Worm (Caenorhabditis elegans) whole organism, midembryonic: ENCODE data around the gene F13A2.2.

Experiments used
- T22C8.4 ChIP-seq: fragments of 200-800 bp; sonication (Bioruptor generic); IDR thresholded peaks from 2 replicates; pipeline ENCODE4 v1.3.6; 2022; ENCODE audit warnings: missing genetic modification characterization, missing compliant biosample characterization
- flt-1 ChIP-seq: fragments of 200-800 bp; sonication (Bioruptor generic); IDR thresholded peaks from 2 replicates; pipeline ENCODE4 v1.3.6; 2022; ENCODE audit warnings: missing genetic modification characterization, missing compliant biosample characterization
- klf-2 ChIP-seq: fragments of 200-800 bp; sonication (Bioruptor generic); conservative IDR thresholded peaks from 2 replicates; pipeline ENCODE4 v1.3.6; 2022; ENCODE audit warnings: missing genetic modification reagents, missing genetic modification characterization, missing compliant biosample characterization
- med-1 ChIP-seq: sonication (generic microtip); optimal IDR thresholded peaks from 2 replicates; lab custom pipeline; 2017; ENCODE audit warnings: missing genetic modification characterization, mild to moderate bottlenecking, missing compliant biosample characterization, antibody characterized with exemption, missing genetic modification reagents; ENCODE audit not compliant: insufficient read depth
- tab-1 ChIP-seq: fragments of 200-800 bp; sonication (Bioruptor generic); IDR thresholded peaks from 2 replicates; pipeline ENCODE4 v1.3.6; 2022; ENCODE audit warnings: missing genetic modification characterization, missing compliant biosample characterization
- ztf-23 ChIP-seq: fragments of 200-800 bp; sonication (Bioruptor generic); IDR thresholded peaks from 2 replicates; pipeline ENCODE4 v1.3.6; 2022; ENCODE audit warnings: missing genetic modification reagents, missing genetic modification characterization, missing compliant biosample characterization
- ztf-29 ChIP-seq: fragments of 200-800 bp; sonication (Bioruptor generic); IDR thresholded peaks from 2 replicates; pipeline ENCODE4 v1.3.6; 2022; ENCODE audit warnings: missing genetic modification reagents, missing genetic modification characterization, missing compliant biosample characterization

ce11 chrV:4345714-4346113, 38.7 kb downstream of the F13A2.2 start, which contains the start of gene figl-1:
- TF ChIP-seq flt-1 (no peak), ztf-29 (GFP tag; lab: Robert Waterston, UW) (no peak), ztf-23 (GFP tag; lab: Robert Waterston, UW) (no peak), klf-2 (no peak), med-1 (no peak), tab-1 (GFP tag; lab: Robert Waterston, UW) (no peak), T22C8.4 (GFP tag; lab: Robert Waterston, UW) (no peak)
